Worm (Caenorhabditis elegans) whole organism, mixed stage, embryonic: ENCODE data around the gene inx-6.

Source experiments
- M03D4.4 ChIP-seq: sonication (generic microtip); optimal IDR thresholded peaks from 2 replicates; lab custom pipeline; 2017; ENCODE audit warnings: mild to moderate bottlenecking, missing genetic modification characterization, missing compliant biosample characterization
- bed-3 ChIP-seq: fragments of 200-800 bp; sonication (Bioruptor generic); optimal IDR thresholded peaks from 3 replicates; lab custom pipeline; 2018; ENCODE audit warnings: mild to moderate bottlenecking, missing genetic modification characterization, moderate library complexity, missing compliant biosample characterization
- blmp-1 ChIP-seq: fragments of 150-350 bp; optimal IDR thresholded peaks from 2 replicates; lab custom pipeline; 2014; ENCODE audit warnings: missing biosample characterization, missing genetic modification characterization
- ceh-39 ChIP-seq: fragments of 150-350 bp; optimal IDR thresholded peaks from 2 replicates; lab custom pipeline; 2014; ENCODE audit warnings: missing biosample characterization, missing genetic modification characterization
- ceh-43 ChIP-seq: fragments of 200-800 bp; sonication (Bioruptor generic); optimal IDR thresholded peaks from 2 replicates; lab custom pipeline; 2018; ENCODE audit warnings: mild to moderate bottlenecking, missing genetic modification characterization, moderate library complexity, missing compliant biosample characterization
- ceh-83 ChIP-seq: fragments of 200-800 bp; sonication (Bioruptor generic); optimal IDR thresholded peaks from 2 replicates; lab custom pipeline; 2018; ENCODE audit warnings: mild to moderate bottlenecking, missing genetic modification characterization, missing compliant biosample characterization
- ces-1 ChIP-seq: fragments of 150-350 bp; optimal IDR thresholded peaks from 2 replicates; lab custom pipeline; 2014; ENCODE audit warnings: missing biosample characterization, missing genetic modification reagents, missing genetic modification characterization
- cnd-1 ChIP-seq: fragments of 200-800 bp; sonication (Bioruptor generic); optimal IDR thresholded peaks from 2 replicates; lab custom pipeline; 2018; ENCODE audit warnings: mild to moderate bottlenecking, missing genetic modification characterization, missing compliant biosample characterization
- drap-1 ChIP-seq: fragments of 200-800 bp; sonication (Bioruptor generic); optimal IDR thresholded peaks from 3 replicates; lab custom pipeline; 2018; ENCODE audit warnings: mild to moderate bottlenecking, missing genetic modification characterization, missing compliant biosample characterization
- elt-3 ChIP-seq: fragments of 150-350 bp; optimal IDR thresholded peaks from 2 replicates; lab custom pipeline; 2014; ENCODE audit warnings: missing biosample characterization, missing genetic modification characterization
- ham-2 ChIP-seq: fragments of 200-800 bp; sonication (Bioruptor generic); optimal IDR thresholded peaks from 2 replicates; lab custom pipeline; 2018; ENCODE audit warnings: mild to moderate bottlenecking, missing genetic modification characterization, missing compliant biosample characterization
- hlh-1 ChIP-seq: fragments of 150-350 bp; optimal IDR thresholded peaks from 2 replicates; lab custom pipeline; 2014; ENCODE audit warnings: missing biosample characterization, missing genetic modification reagents, missing genetic modification characterization
- lin-32 ChIP-seq: fragments of 200-800 bp; sonication (Bioruptor generic); optimal IDR thresholded peaks from 2 replicates; lab custom pipeline; 2018; ENCODE audit warnings: mild to moderate bottlenecking, missing genetic modification characterization, missing compliant biosample characterization
- lsy-2 ChIP-seq: fragments of 150-350 bp; optimal IDR thresholded peaks from 2 replicates; lab custom pipeline; 2014; ENCODE audit warnings: missing biosample characterization, missing genetic modification characterization
- mab-5 ChIP-seq: fragments of 150-350 bp; optimal IDR thresholded peaks from 2 replicates; lab custom pipeline; 2014; ENCODE audit warnings: missing biosample characterization, missing genetic modification characterization
- mep-1 ChIP-seq: fragments of 150-350 bp; optimal IDR thresholded peaks from 2 replicates; lab custom pipeline; 2017; ENCODE audit warnings: missing biosample characterization, missing genetic modification reagents, missing genetic modification characterization, inconsistent platforms
- mls-2 ChIP-seq: sonication (generic microtip); optimal IDR thresholded peaks from 2 replicates; lab custom pipeline; 2016; ENCODE audit warnings: mild to moderate bottlenecking, missing genetic modification characterization, moderate library complexity, missing compliant biosample characterization
- nhr-12 ChIP-seq: fragments of 150-350 bp; optimal IDR thresholded peaks from 2 replicates; lab custom pipeline; 2014; ENCODE audit warnings: missing biosample characterization, missing genetic modification characterization
- nhr-2 ChIP-seq: fragments of 150-350 bp; optimal IDR thresholded peaks from 2 replicates; lab custom pipeline; 2014; ENCODE audit warnings: missing biosample characterization, missing genetic modification characterization
- nhr-237 ChIP-seq: fragments of 150-350 bp; optimal IDR thresholded peaks from 2 replicates; lab custom pipeline; 2014; ENCODE audit warnings: missing biosample characterization, missing genetic modification characterization
- nhr-28 ChIP-seq: fragments of 150-350 bp; optimal IDR thresholded peaks from 2 replicates; lab custom pipeline; 2014; ENCODE audit warnings: missing biosample characterization, missing genetic modification characterization
- nhr-76 ChIP-seq: sonication (generic microtip); optimal IDR thresholded peaks from 2 replicates; lab custom pipeline; 2017; ENCODE audit warnings: missing biosample characterization, missing genetic modification characterization
- pha-4 ChIP-seq: fragments of 150-350 bp; optimal IDR thresholded peaks from 2 replicates; lab custom pipeline; 2018; ENCODE audit warnings: missing biosample characterization, missing genetic modification reagents, missing genetic modification characterization
- sem-2 ChIP-seq: fragments of 200-800 bp; sonication (Bioruptor generic); optimal IDR thresholded peaks from 2 replicates; lab custom pipeline; 2018; ENCODE audit warnings: mild to moderate bottlenecking, missing genetic modification characterization, missing compliant biosample characterization
- snpc-4 ChIP-seq: fragments of 150-350 bp; optimal IDR thresholded peaks from 2 replicates; lab custom pipeline; 2014; ENCODE audit warnings: missing biosample characterization, missing genetic modification characterization
- sptf-1 ChIP-seq: sonication (generic microtip); optimal IDR thresholded peaks from 2 replicates; lab custom pipeline; 2017; ENCODE audit warnings: mild to moderate bottlenecking, missing genetic modification characterization, moderate library complexity, missing compliant biosample characterization
- tbx-8 ChIP-seq: fragments of 200-800 bp; sonication (Bioruptor generic); optimal IDR thresholded peaks from 2 replicates; lab custom pipeline; 2018; ENCODE audit warnings: mild to moderate bottlenecking, missing genetic modification characterization, moderate library complexity, missing compliant biosample characterization
- unc-120 ChIP-seq: sonication (generic microtip); optimal IDR thresholded peaks from 2 replicates; lab custom pipeline; 2017; ENCODE audit warnings: missing genetic modification characterization, missing compliant biosample characterization; ENCODE audit not compliant: poor library complexity, severe bottlenecking
- unc-39 ChIP-seq: fragments of 150-350 bp; optimal IDR thresholded peaks from 2 replicates; lab custom pipeline; 2014; ENCODE audit warnings: missing biosample characterization, missing genetic modification characterization
- unc-62 ChIP-seq: fragments of 150-350 bp; optimal IDR thresholded peaks from 2 replicates; lab custom pipeline; 2014; ENCODE audit warnings: missing biosample characterization, missing genetic modification reagents, missing genetic modification characterization
- zip-8 ChIP-seq: fragments of 150-350 bp; optimal IDR thresholded peaks from 2 replicates; lab custom pipeline; 2014; ENCODE audit warnings: missing biosample characterization, missing genetic modification characterization
- ztf-11 ChIP-seq: fragments of 150-350 bp; optimal IDR thresholded peaks from 2 replicates; lab custom pipeline; 2014; ENCODE audit warnings: missing biosample characterization, missing genetic modification characterization

inx-6 gene

ce11 chrIV:12728162-12728561, 18.2 kb upstream of the inx-6 start:
- no peak for TF ChIP-seq cnd-1 (tag; lab: Kevin White, UChicago)
- TF ChIP-seq mab-5 (tag; lab: Kevin White, UChicago): no peak
- TF ChIP-seq pha-4: no peak
- TF ChIP-seq nhr-237 (tag; lab: Kevin White, UChicago): no peak
- TF ChIP-seq ces-1: no peak

ce11 chrIV:12741438-12741837, 4.9 kb upstream of the inx-6 start, which contains the start of gene T23F6.5:
TSS of gene T23F6.5 (minus strand) at chrIV:12741538.
- TF ChIP-seq blmp-1 (tag; lab: Kevin White, UChicago): peak; percentile 29
- no peak for TF ChIP-seq mls-2 (tag; lab: Kevin White, UChicago)

- no peak for TF ChIP-seq zip-8 (tag; lab: Kevin White, UChicago)
- no peak for TF ChIP-seq sem-2
- no peak for TF ChIP-seq unc-120 (tag; lab: Kevin White, UChicago)
- no peak for TF ChIP-seq nhr-12 (tag; lab: Kevin White, UChicago)
- TF ChIP-seq drap-1 (GFP tag; lab: Kevin White, UChicago): no peak
- no peak for TF ChIP-seq ceh-39 (tag; lab: Kevin White, UChicago)
- no peak for TF ChIP-seq mep-1 (tag; lab: Kevin White, UChicago)
- no peak for TF ChIP-seq nhr-76 (tag; lab: Kevin White, UChicago)
- no peak for TF ChIP-seq ham-2 (GFP tag; lab: Kevin White, UChicago)
- no peak for TF ChIP-seq lin-32 (GFP tag; lab: Kevin White, UChicago)
- TF ChIP-seq lsy-2: no peak
- TF ChIP-seq ztf-11: no peak
- no peak for TF ChIP-seq ceh-83
- no peak for TF ChIP-seq mab-5 (tag; lab: Kevin White, UChicago)
- no peak for TF ChIP-seq nhr-28
- TF ChIP-seq ceh-43 (GFP tag; lab: Kevin White, UChicago): no peak
- no peak for TF ChIP-seq tbx-8 (GFP tag; lab: Kevin White, UChicago)
- no peak for TF ChIP-seq pha-4
- TF ChIP-seq, all 35 proteins: peak for 0
These were observed 2.7 kb upstream of the inx-6 start for ce11 chrIV:12743680-12744079.

ce11 chrIV:12744713-12745112, 1.7 kb upstream of the inx-6 start, which contains the start of gene C36H8.1:
TSS of gene C36H8.1 (minus strand) at chrIV:12744813.
- TF ChIP-seq pha-4: no peak
- no peak for TF ChIP-seq sem-2
- no peak for TF ChIP-seq snpc-4 (tag; lab: Kevin White, UChicago)
- TF ChIP-seq unc-62 (GFP tag; lab: Kevin White, UChicago): no peak
- TF ChIP-seq blmp-1 (tag; lab: Kevin White, UChicago): no peak
- TF ChIP-seq nhr-28: no peak
- no peak for TF ChIP-seq mls-2 (tag; lab: Kevin White, UChicago)
- TF ChIP-seq cnd-1 (tag; lab: Kevin White, UChicago): no peak
- no peak for TF ChIP-seq nhr-12 (tag; lab: Kevin White, UChicago)
- TF ChIP-seq sptf-1 (tag; lab: Kevin White, UChicago): no peak
- no peak for TF ChIP-seq unc-39 (tag; lab: Kevin White, UChicago)
- TF ChIP-seq unc-120 (tag; lab: Kevin White, UChicago): no peak
- TF ChIP-seq mep-1 (tag; lab: Kevin White, UChicago): no peak
- TF ChIP-seq elt-3 (tag; lab: Kevin White, UChicago): no peak
- no peak for TF ChIP-seq mab-5 (tag; lab: Kevin White, UChicago)
- no peak for TF ChIP-seq nhr-76 (tag; lab: Kevin White, UChicago)
- no peak for TF ChIP-seq lsy-2
- TF ChIP-seq hlh-1: no peak
- TF ChIP-seq ceh-43 (GFP tag; lab: Kevin White, UChicago): no peak

- TF ChIP-seq mab-5 (tag; lab: Kevin White, UChicago): no peak
- TF ChIP-seq M03D4.4: no peak
- no peak for TF ChIP-seq mep-1 (tag; lab: Kevin White, UChicago)
- TF ChIP-seq ceh-43 (GFP tag; lab: Kevin White, UChicago): no peak
- no peak for TF ChIP-seq unc-120 (tag; lab: Kevin White, UChicago)
- no peak for TF ChIP-seq lsy-2
- TF ChIP-seq lin-32 (GFP tag; lab: Kevin White, UChicago): no peak
These were observed 2.4 kb downstream of the inx-6 start for ce11 chrIV:12748760-12749159.

ce11 chrIV:12754170-12754569, 7.8 kb downstream of the inx-6 start:
- TF ChIP-seq nhr-28 (no peak), ceh-39 (tag; lab: Kevin White, UChicago) (no peak), ceh-43 (GFP tag; lab: Kevin White, UChicago) (no peak), lsy-2 (no peak), nhr-237 (tag; lab: Kevin White, UChicago) (no peak), sptf-1 (tag; lab: Kevin White, UChicago) (no peak), tbx-8 (GFP tag; lab: Kevin White, UChicago) (no peak), hlh-1 (no peak), nhr-12 (tag; lab: Kevin White, UChicago) (no peak), M03D4.4 (no peak), bed-3 (no peak), ztf-11 (no peak), unc-120 (tag; lab: Kevin White, UChicago) (no peak), nhr-2 (tag; lab: Kevin White, UChicago) (no peak), cnd-1 (tag; lab: Kevin White, UChicago) (no peak), drap-1 (GFP tag; lab: Kevin White, UChicago) (no peak), snpc-4 (tag; lab: Kevin White, UChicago) (no peak), ces-1 (no peak), unc-62 (GFP tag; lab: Kevin White, UChicago) (no peak)
